Worm (Caenorhabditis elegans) whole organism, L3 larva: ENCODE data around the gene str-171.

Experiments used
- egl-27 ChIP-seq: sonication (generic microtip); optimal IDR thresholded peaks from 4 replicates; lab custom pipeline; 2017; ENCODE audit warnings: missing biosample characterization, missing genetic modification reagents, missing genetic modification characterization
- nhr-28 ChIP-seq: fragments of 150-350 bp; optimal IDR thresholded peaks from 2 replicates; lab custom pipeline; 2014; ENCODE audit warnings: missing biosample characterization, missing genetic modification characterization
- nhr-77 ChIP-seq: fragments of 150-350 bp; optimal IDR thresholded peaks from 2 replicates; lab custom pipeline; 2014; ENCODE audit warnings: missing biosample characterization, missing genetic modification characterization
- ztf-11 ChIP-seq: fragments of 150-350 bp; optimal IDR thresholded peaks from 2 replicates; lab custom pipeline; 2014; ENCODE audit warnings: missing biosample characterization, missing genetic modification characterization

- TF ChIP-seq egl-27 (tag; lab: Kevin White, UChicago) (no peak), ztf-11 (tag; lab: Kevin White, UChicago) (no peak), nhr-77 (tag; lab: Kevin White, UChicago) (no peak), nhr-28 (tag; lab: Kevin White, UChicago) (no peak)
These were observed 24.2 kb upstream of the str-171 start for ce11 chrV:15156504-15156903.
